Worm (Caenorhabditis elegans): ENCODE data around the gene C05E11.3.

Gene C05E11.3

DNA sequence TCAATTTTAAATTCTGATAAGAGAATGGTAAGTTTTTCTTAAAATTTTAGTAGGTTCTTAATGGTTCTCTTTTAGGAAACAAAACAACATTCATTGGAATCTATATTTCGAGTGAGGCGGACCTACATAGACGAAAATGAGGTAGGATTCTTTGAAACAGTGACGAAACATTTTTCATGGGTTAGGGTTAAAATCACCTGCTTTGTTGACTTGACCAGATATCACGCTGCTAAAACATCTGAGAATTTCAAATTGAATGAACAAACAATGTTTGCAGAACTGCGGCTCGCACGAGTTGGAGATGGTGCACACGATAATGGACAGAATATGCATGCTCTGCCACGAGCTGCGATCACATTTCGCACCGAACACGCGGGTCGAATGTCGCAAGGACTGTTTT is 15.8 kb upstream of the C05E11.3 start:
- TF ChIP-seq W03F9.2 (tag; optimal IDR thresholded peaks at IDR 0.05) (no peak), him-1 (tag; optimal IDR thresholded peaks at IDR 0.05) (no peak), dao-5 (tag; optimal IDR thresholded peaks at IDR 0.05) (no peak)

DNA sequence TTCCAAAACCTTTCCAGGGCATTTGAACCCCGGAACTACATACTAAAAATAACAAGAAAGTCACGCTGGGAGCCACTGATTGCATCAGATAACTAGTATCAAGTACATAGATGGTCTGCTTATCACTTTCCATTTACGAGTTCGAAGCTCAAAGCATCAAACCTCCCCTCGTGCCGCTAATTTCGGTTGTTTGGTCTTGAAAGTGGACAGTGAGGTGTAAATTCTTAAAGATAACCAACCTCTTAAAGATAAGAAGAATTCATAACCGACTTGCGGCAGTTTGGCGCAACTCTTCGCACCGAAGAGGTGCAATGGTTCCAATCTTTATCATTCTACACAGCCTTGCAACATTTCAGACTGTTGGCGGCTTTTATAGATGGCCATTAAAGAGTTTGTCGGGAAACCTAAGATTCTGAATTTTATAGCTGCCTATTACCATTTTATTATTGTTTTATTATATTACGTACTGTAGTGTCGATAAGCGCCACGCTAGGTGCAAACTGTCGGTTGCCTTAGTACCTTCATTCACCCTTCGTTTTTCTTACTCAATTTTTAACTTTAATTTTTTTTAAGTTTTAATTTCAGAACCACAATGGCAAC is 13.2 kb upstream of the C05E11.3 start, which contains the start of gene amt-4:
Gene amt-4, plus strand, starts transcription at position 586 of the 600 bp plus-strand sequence.
- TF ChIP-seq W03F9.2 (tag; optimal IDR thresholded peaks at IDR 0.05): no peak
- no peak for TF ChIP-seq him-1 (tag; optimal IDR thresholded peaks at IDR 0.05)
- no peak for TF ChIP-seq dao-5 (tag; optimal IDR thresholded peaks at IDR 0.05)

DNA sequence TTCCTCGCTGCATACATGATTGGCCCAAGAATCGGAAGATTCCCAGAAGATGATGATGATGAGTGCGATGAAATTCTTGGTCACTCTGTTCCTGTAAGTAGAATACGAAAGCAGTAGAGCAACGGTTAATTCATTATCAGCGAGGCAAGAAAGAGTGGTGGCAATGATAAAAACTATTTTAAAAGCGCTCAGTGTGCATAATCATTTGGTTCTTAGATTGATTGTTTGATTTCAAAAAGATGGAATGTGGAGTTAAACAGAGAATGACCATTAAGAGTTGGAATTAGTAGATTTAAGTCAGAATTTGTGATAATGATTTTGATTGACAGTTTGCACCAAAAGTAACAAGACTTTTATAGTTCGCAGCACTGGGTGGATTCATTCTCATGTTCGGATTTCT is 10.9 kb upstream of the C05E11.3 start:
- no peak for TF ChIP-seq dao-5 (tag; optimal IDR thresholded peaks at IDR 0.05)
- TF ChIP-seq him-1 (tag; optimal IDR thresholded peaks at IDR 0.05): no peak

DNA sequence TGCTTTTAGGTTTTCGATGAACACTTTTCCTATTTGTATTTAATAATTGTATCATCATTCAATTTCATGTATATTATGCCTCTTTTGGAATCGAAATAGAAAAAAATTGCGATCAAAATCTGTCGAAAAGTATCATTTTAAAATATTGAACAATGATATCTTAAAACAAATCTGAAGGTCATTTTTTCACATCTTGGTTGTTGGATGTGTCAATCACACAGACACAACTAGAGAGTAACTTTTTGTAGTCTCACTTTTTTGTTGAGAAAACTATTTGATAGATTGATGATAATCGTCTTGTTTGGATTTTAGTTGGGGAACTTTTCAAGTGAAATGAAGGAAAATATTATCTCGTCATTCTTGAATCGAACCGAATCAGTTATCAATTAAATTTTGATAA is 8.8 kb upstream of the C05E11.3 start:
- TF ChIP-seq W03F9.2 (tag; optimal IDR thresholded peaks at IDR 0.05): no peak
- TF ChIP-seq him-1 (tag; optimal IDR thresholded peaks at IDR 0.05): no peak
- no peak for TF ChIP-seq dao-5 (tag; optimal IDR thresholded peaks at IDR 0.05)

DNA sequence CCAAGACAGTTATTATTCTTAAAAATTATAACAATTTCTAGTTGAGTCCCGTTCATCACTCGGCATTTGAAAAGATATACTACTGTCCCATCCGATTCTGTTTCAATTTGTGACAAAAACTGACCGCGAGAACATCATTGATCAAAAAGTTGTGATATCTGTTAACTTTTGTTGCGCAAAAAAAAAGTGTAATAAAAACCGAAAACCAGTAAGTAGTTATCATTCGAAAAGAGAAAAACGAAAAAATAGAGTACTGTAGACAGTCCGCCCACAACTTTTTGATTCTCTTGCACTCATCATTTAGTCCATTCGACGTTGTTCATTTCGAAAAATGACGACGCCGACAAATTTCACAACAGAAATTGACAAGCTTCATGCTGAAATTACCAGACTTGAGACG is 6.9 kb upstream of the C05E11.3 start, which contains the start of gene amt-1:
Gene amt-1, plus strand, starts transcription at position 301 of the 400 bp plus-strand sequence.
- no peak for TF ChIP-seq dao-5 (tag; optimal IDR thresholded peaks at IDR 0.05)

DNA sequence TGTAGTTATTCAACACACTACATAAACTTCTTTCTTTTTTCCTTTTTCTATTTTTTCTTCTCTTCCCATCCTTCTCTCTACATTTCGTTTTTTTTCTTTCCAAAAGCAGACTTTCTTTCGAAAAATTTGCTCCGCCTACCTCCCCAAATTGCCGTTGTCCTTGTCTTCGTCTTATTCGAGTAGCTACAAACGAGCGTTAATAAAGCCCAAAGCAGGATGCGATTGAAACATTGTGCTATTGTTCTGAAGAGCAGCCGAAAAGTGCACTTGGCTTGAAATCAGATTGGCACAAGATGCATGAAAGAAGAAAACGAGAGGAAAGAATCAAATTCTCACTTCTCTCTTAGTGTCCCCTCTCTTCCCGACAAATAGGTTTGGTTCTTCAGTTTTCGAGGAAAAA is 3.2 kb upstream of the C05E11.3 start:
- TF ChIP-seq dao-5 (tag; optimal IDR thresholded peaks at IDR 0.05) (no peak), him-1 (tag; optimal IDR thresholded peaks at IDR 0.05) (no peak), W03F9.2 (tag; optimal IDR thresholded peaks at IDR 0.05) (no peak)

DNA sequence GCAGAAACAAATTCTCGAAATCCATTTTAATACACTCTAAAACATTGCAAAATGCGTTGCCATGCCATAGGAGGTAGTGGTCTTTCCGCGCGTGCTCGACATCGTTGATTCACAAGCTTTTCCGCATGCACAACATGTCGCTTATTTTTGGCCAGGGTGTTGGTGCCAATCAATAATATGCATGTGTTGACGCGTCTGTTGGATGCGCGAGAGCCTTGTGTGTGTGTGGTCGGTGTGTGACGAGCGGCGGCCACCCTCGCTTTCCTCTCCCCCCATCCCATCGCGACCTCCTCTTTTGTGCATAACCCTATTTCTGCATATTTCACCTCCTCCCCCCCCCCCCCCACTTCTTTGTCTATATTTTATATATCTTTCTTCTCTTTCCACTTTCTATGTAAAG is 1.8 kb upstream of the C05E11.3 start:
- TF ChIP-seq W03F9.2 (tag; optimal IDR thresholded peaks at IDR 0.05): no peak
- no peak for TF ChIP-seq dao-5 (tag; optimal IDR thresholded peaks at IDR 0.05)
- no peak for TF ChIP-seq him-1 (tag; optimal IDR thresholded peaks at IDR 0.05)

DNA sequence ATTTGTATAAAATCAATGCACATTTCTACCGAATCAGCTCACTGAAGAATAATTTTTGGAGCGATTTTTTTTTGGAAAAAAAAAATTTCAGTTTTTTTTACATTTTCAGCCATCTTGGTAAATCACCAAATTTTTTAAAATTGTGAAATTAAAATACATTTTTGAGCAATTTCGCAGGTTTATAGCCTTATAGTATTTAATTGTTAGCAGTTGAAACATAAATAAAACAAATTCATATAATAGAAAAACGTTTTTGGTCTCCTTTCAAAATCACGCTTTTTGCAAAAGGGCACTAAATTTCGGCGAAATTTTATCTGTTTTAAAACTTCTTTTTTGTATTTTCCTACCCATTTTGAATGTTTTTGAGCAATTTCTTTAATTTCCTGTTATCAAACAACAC is 540 bp downstream of the C05E11.3 start:
- TF ChIP-seq dao-5 (tag; optimal IDR thresholded peaks at IDR 0.05): no peak
- no peak for TF ChIP-seq him-1 (tag; optimal IDR thresholded peaks at IDR 0.05)
- no peak for TF ChIP-seq W03F9.2 (tag; optimal IDR thresholded peaks at IDR 0.05)

DNA sequence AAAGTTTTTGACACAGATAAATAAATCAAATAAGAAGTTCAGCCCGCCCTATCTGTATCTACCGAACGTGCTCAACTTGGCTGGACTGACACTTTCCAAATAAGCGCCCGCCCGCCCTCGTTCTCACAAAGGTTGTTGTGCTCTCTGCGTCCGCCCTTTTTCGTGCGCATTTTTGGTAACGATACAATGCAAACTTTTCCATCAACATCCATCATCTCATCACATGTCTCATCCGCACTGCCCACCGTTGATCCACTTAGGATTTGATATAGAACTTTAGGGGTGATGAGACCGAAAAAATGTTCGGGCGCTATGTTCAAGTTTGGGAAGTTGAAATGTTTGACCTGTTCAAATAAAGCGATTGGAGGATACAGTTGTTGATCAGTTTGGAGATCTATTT is 7.5 kb downstream of the C05E11.3 start, which contains the start of gene C05E11.7:
Gene C05E11.7, minus strand, starts transcription at position 101 of the 400 bp plus-strand sequence.
- TF ChIP-seq him-1 (tag; optimal IDR thresholded peaks at IDR 0.05): no peak

DNA sequence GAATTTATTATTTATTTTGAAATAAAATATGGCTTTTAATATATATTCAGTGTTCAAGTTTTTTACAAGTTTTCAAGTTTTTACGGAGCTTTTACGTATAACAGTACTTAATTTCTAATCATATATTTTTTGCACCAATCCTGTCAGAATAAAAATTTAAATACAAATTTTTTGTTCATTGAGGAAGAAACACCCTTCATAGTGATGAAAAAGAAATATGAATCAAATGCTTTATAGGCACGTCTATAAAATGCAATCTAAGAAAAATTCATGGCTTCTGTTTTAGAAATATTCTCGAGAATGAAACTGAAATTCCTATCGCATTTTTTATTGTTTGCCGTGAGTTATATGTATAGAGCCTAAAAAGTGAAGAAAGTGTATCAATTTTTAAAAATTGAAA is 8.6 kb downstream of the C05E11.3 start, which contains the start of gene C05E11.2:
Gene C05E11.2, plus strand, starts transcription at position 301 of the 400 bp plus-strand sequence.
- no peak for TF ChIP-seq W03F9.2 (tag; optimal IDR thresholded peaks at IDR 0.05)
- TF ChIP-seq him-1 (tag; optimal IDR thresholded peaks at IDR 0.05): no peak
- no peak for TF ChIP-seq dao-5 (tag; optimal IDR thresholded peaks at IDR 0.05)

DNA sequence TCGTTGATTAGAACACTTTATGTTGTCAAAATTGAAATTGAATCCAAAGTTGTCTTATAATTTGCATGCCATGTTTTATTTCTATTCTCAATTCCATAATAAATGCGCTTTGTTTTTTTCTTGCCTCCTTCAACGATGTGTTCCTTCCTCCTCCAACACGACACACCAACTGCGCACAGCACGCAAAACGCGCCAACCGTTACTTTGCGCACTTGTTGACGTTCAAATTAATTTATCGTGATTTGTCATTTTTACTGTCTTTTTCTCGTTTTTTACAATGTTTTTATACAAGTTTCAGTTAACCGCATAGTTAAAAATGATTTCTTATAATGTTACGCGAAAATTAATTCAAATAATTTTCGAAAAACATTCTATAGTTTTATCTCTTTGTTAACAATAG is 9.9 kb downstream of the C05E11.3 start:
- TF ChIP-seq dao-5 (tag; optimal IDR thresholded peaks at IDR 0.05): no peak
- TF ChIP-seq him-1 (tag; optimal IDR thresholded peaks at IDR 0.05): no peak
- TF ChIP-seq W03F9.2 (tag; optimal IDR thresholded peaks at IDR 0.05): no peak

DNA sequence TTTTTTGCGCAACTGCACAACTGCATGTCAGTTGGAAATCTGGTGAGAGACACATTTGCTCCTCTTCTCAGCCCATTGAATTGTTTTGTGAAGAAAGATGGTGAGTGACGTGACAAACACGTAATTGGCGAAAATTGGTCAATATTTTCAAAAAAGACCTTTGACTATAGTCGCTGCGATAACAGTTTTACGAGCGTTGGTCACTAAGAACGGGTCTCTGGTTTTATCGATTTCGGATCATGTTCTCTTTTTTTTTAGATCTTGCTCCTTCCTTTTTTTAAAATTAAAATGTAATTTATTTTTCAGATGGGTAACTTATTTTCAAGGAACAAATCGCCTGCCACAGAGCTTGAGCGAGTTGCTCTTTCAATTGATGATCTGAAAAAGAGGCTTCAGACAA is 10.4 kb downstream of the C05E11.3 start, which contains the start of gene lnp-1:
Gene lnp-1, plus strand, starts transcription at position 301 of the 400 bp plus-strand sequence.
- TF ChIP-seq dao-5 (tag; optimal IDR thresholded peaks at IDR 0.05) (no peak), W03F9.2 (tag; optimal IDR thresholded peaks at IDR 0.05) (no peak), him-1 (tag; optimal IDR thresholded peaks at IDR 0.05) (no peak)

DNA sequence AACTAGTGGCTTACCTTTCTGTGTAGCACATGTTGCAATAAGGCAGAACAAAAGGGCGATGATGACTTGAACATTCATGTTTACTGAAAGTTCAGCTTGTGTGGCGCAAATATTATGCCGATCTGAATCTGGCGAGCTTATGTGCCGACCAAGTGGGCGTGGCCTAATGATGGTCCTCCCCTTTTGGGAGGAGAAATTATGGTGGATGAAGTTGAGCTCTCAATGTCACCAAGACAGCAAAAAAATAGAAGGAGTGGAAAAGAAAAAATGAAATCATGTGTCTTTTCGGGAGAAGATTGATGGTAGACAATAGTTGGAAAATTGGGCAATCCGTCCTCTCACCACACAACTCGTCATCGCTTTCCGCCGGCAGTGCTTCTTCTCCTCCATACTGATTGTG is 14.2 kb downstream of the C05E11.3 start, which contains the start of gene flp-12:
Gene flp-12, minus strand, starts transcription at position 101 of the 400 bp plus-strand sequence.
- TF ChIP-seq dao-5 (tag; optimal IDR thresholded peaks at IDR 0.05): no peak
- TF ChIP-seq W03F9.2 (tag; optimal IDR thresholded peaks at IDR 0.05): no peak
- TF ChIP-seq him-1 (tag; optimal IDR thresholded peaks at IDR 0.05): no peak

DNA sequence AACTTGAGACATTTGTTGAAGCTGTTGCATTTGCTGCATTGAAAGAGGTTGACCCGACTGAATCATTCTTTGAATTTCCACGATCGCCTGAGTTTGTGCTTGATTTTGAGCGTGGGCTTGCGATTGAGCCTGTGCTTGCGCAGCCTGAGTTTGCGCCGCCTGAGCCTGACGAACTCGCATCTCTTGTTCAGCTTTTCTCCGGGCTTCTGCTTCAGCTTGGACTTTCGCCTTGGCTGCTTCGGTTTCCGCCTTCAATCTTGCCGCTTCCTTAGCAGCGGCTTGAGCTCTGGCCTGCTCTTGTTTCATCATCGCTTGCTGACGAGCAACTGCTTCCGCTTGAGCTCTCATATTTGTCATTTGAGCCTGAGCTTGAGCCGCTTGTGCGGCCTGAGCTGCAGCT is 19.4 kb downstream of the C05E11.3 start:
- TF ChIP-seq him-1 (tag; optimal IDR thresholded peaks at IDR 0.05) (no peak), dao-5 (tag; optimal IDR thresholded peaks at IDR 0.05) (no peak), W03F9.2 (tag; optimal IDR thresholded peaks at IDR 0.05) (no peak)

DNA sequence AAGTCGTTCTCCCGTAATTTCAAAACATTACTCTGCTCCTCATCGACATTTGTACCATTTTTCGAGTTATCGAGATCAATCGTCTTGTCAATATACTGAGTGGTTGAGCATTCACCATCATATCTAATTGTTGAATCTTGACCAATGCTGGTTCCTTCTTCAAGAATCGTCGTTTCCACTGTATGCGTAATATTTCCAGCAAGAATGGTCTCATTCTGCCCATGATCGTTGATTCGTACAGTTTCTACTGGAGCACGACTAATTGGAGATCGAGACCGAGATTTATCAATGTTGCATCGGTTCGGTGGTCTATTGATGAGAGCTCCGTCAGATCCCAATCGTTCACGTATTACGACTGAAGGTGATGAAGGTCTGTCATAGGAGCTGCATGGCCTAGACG is 21.5 kb downstream of the C05E11.3 start:
- no peak for TF ChIP-seq dao-5 (tag; optimal IDR thresholded peaks at IDR 0.05)
- no peak for TF ChIP-seq W03F9.2 (tag; optimal IDR thresholded peaks at IDR 0.05)
- TF ChIP-seq him-1 (tag; optimal IDR thresholded peaks at IDR 0.05): no peak

All from whole organism, L4/young adult.